Worm (Caenorhabditis elegans) whole organism, mixed stage, embryonic: Measurements from ENCODE around the gene slc-25A32.

Experiments used
- M03D4.4 ChIP-seq: sonication (generic microtip); optimal IDR thresholded peaks from 2 replicates; lab custom pipeline; 2017; ENCODE audit warnings: mild to moderate bottlenecking, missing genetic modification characterization, missing compliant biosample characterization
- bed-3 ChIP-seq: fragments of 200-800 bp; sonication (Bioruptor generic); optimal IDR thresholded peaks from 3 replicates; lab custom pipeline; 2018; ENCODE audit warnings: mild to moderate bottlenecking, missing genetic modification characterization, moderate library complexity, missing compliant biosample characterization
- blmp-1 ChIP-seq: fragments of 150-350 bp; optimal IDR thresholded peaks from 2 replicates; lab custom pipeline; 2014; ENCODE audit warnings: missing biosample characterization, missing genetic modification characterization
- ceh-39 ChIP-seq: fragments of 150-350 bp; optimal IDR thresholded peaks from 2 replicates; lab custom pipeline; 2014; ENCODE audit warnings: missing biosample characterization, missing genetic modification characterization
- ceh-43 ChIP-seq: fragments of 200-800 bp; sonication (Bioruptor generic); optimal IDR thresholded peaks from 2 replicates; lab custom pipeline; 2018; ENCODE audit warnings: mild to moderate bottlenecking, missing genetic modification characterization, moderate library complexity, missing compliant biosample characterization
- ceh-83 ChIP-seq: fragments of 200-800 bp; sonication (Bioruptor generic); optimal IDR thresholded peaks from 2 replicates; lab custom pipeline; 2018; ENCODE audit warnings: mild to moderate bottlenecking, missing genetic modification characterization, missing compliant biosample characterization
- ces-1 ChIP-seq: fragments of 150-350 bp; optimal IDR thresholded peaks from 2 replicates; lab custom pipeline; 2014; ENCODE audit warnings: missing biosample characterization, missing genetic modification reagents, missing genetic modification characterization
- cnd-1 ChIP-seq: fragments of 200-800 bp; sonication (Bioruptor generic); optimal IDR thresholded peaks from 2 replicates; lab custom pipeline; 2018; ENCODE audit warnings: mild to moderate bottlenecking, missing genetic modification characterization, missing compliant biosample characterization
- drap-1 ChIP-seq: fragments of 200-800 bp; sonication (Bioruptor generic); optimal IDR thresholded peaks from 3 replicates; lab custom pipeline; 2018; ENCODE audit warnings: mild to moderate bottlenecking, missing genetic modification characterization, missing compliant biosample characterization
- elt-1 ChIP-seq: sonication (generic microtip); optimal IDR thresholded peaks from 2 replicates; lab custom pipeline; 2017; ENCODE audit warnings: missing genetic modification characterization, mild to moderate bottlenecking, missing compliant biosample characterization, antibody characterized with exemption, moderate library complexity, borderline replicate concordance; ENCODE audit not compliant: insufficient read depth
- elt-3 ChIP-seq: fragments of 150-350 bp; optimal IDR thresholded peaks from 2 replicates; lab custom pipeline; 2014; ENCODE audit warnings: missing biosample characterization, missing genetic modification characterization
- flh-1 ChIP-seq: fragments of 200-800 bp; sonication (Bioruptor generic); optimal IDR thresholded peaks from 2 replicates; lab custom pipeline; 2018; ENCODE audit warnings: mild to moderate bottlenecking, missing genetic modification characterization, moderate library complexity, missing compliant biosample characterization
- ham-2 ChIP-seq: fragments of 200-800 bp; sonication (Bioruptor generic); optimal IDR thresholded peaks from 2 replicates; lab custom pipeline; 2018; ENCODE audit warnings: mild to moderate bottlenecking, missing genetic modification characterization, missing compliant biosample characterization
- hlh-1 ChIP-seq: fragments of 150-350 bp; optimal IDR thresholded peaks from 2 replicates; lab custom pipeline; 2014; ENCODE audit warnings: missing biosample characterization, missing genetic modification reagents, missing genetic modification characterization
- lin-13 ChIP-seq: fragments of 150-350 bp; optimal IDR thresholded peaks from 2 replicates; lab custom pipeline; 2014; ENCODE audit warnings: missing biosample characterization, missing genetic modification characterization
- lsy-2 ChIP-seq: fragments of 150-350 bp; optimal IDR thresholded peaks from 2 replicates; lab custom pipeline; 2014; ENCODE audit warnings: missing biosample characterization, missing genetic modification characterization
- mab-5 ChIP-seq: fragments of 150-350 bp; optimal IDR thresholded peaks from 2 replicates; lab custom pipeline; 2014; ENCODE audit warnings: missing biosample characterization, missing genetic modification characterization
- mep-1 ChIP-seq: fragments of 150-350 bp; optimal IDR thresholded peaks from 2 replicates; lab custom pipeline; 2017; ENCODE audit warnings: missing biosample characterization, missing genetic modification reagents, missing genetic modification characterization, inconsistent platforms
- mls-2 ChIP-seq: sonication (generic microtip); optimal IDR thresholded peaks from 2 replicates; lab custom pipeline; 2016; ENCODE audit warnings: mild to moderate bottlenecking, missing genetic modification characterization, moderate library complexity, missing compliant biosample characterization
- nhr-12 ChIP-seq: fragments of 150-350 bp; optimal IDR thresholded peaks from 2 replicates; lab custom pipeline; 2014; ENCODE audit warnings: missing biosample characterization, missing genetic modification characterization
- nhr-2 ChIP-seq: fragments of 150-350 bp; optimal IDR thresholded peaks from 2 replicates; lab custom pipeline; 2014; ENCODE audit warnings: missing biosample characterization, missing genetic modification characterization
- nhr-237 ChIP-seq: fragments of 150-350 bp; optimal IDR thresholded peaks from 2 replicates; lab custom pipeline; 2014; ENCODE audit warnings: missing biosample characterization, missing genetic modification characterization
- nhr-28 ChIP-seq: fragments of 150-350 bp; optimal IDR thresholded peaks from 2 replicates; lab custom pipeline; 2014; ENCODE audit warnings: missing biosample characterization, missing genetic modification characterization
- nhr-76 ChIP-seq: sonication (generic microtip); optimal IDR thresholded peaks from 2 replicates; lab custom pipeline; 2017; ENCODE audit warnings: missing biosample characterization, missing genetic modification characterization
- pha-4 ChIP-seq: fragments of 150-350 bp; optimal IDR thresholded peaks from 2 replicates; lab custom pipeline; 2018; ENCODE audit warnings: missing biosample characterization, missing genetic modification reagents, missing genetic modification characterization
- sem-2 ChIP-seq: fragments of 200-800 bp; sonication (Bioruptor generic); optimal IDR thresholded peaks from 2 replicates; lab custom pipeline; 2018; ENCODE audit warnings: mild to moderate bottlenecking, missing genetic modification characterization, missing compliant biosample characterization
- snpc-4 ChIP-seq: fragments of 150-350 bp; optimal IDR thresholded peaks from 2 replicates; lab custom pipeline; 2014; ENCODE audit warnings: missing biosample characterization, missing genetic modification characterization
- sptf-1 ChIP-seq: sonication (generic microtip); optimal IDR thresholded peaks from 2 replicates; lab custom pipeline; 2017; ENCODE audit warnings: mild to moderate bottlenecking, missing genetic modification characterization, moderate library complexity, missing compliant biosample characterization
- tbx-8 ChIP-seq: fragments of 200-800 bp; sonication (Bioruptor generic); optimal IDR thresholded peaks from 2 replicates; lab custom pipeline; 2018; ENCODE audit warnings: mild to moderate bottlenecking, missing genetic modification characterization, moderate library complexity, missing compliant biosample characterization
- unc-120 ChIP-seq: sonication (generic microtip); optimal IDR thresholded peaks from 2 replicates; lab custom pipeline; 2017; ENCODE audit warnings: missing genetic modification characterization, missing compliant biosample characterization; ENCODE audit not compliant: poor library complexity, severe bottlenecking
- unc-39 ChIP-seq: fragments of 150-350 bp; optimal IDR thresholded peaks from 2 replicates; lab custom pipeline; 2014; ENCODE audit warnings: missing biosample characterization, missing genetic modification characterization
- unc-62 ChIP-seq: fragments of 150-350 bp; optimal IDR thresholded peaks from 2 replicates; lab custom pipeline; 2014; ENCODE audit warnings: missing biosample characterization, missing genetic modification reagents, missing genetic modification characterization
- zip-8 ChIP-seq: fragments of 150-350 bp; optimal IDR thresholded peaks from 2 replicates; lab custom pipeline; 2014; ENCODE audit warnings: missing biosample characterization, missing genetic modification characterization
- ztf-11 ChIP-seq: fragments of 150-350 bp; optimal IDR thresholded peaks from 2 replicates; lab custom pipeline; 2014; ENCODE audit warnings: missing biosample characterization, missing genetic modification characterization

Gene slc-25A32

ce11 chrII:8312012-8312411, 35.9 kb downstream of the slc-25A32 start:
- TF ChIP-seq ces-1 (GFP tag; lab: Kevin White, UChicago) = peak; percentile 64
- no peak for TF ChIP-seq hlh-1 (tag; lab: Kevin White, UChicago)
- no peak for TF ChIP-seq snpc-4

ce11 chrII:8314768-8315167, 38.7 kb downstream of the slc-25A32 start:
- TF ChIP-seq ham-2 (GFP tag; lab: Kevin White, UChicago) (no peak), nhr-237 (tag; lab: Kevin White, UChicago) (no peak), snpc-4 (no peak), ztf-11 (no peak), hlh-1 (tag; lab: Kevin White, UChicago) (no peak), pha-4 (no peak), drap-1 (GFP tag; lab: Kevin White, UChicago) (no peak), nhr-2 (tag; lab: Kevin White, UChicago) (no peak), M03D4.4 (tag; lab: Kevin White, UChicago) (no peak), nhr-28 (tag; lab: Kevin White, UChicago) (no peak), sem-2 (GFP tag; lab: Kevin White, UChicago) (no peak), ceh-83 (no peak), lsy-2 (tag; lab: Kevin White, UChicago) (no peak), unc-62 (no peak), sptf-1 (no peak), mab-5 (no peak), flh-1 (no peak), mls-2 (tag; lab: Kevin White, UChicago) (no peak), bed-3 (no peak), unc-39 (no peak)

- no peak for TF ChIP-seq nhr-2 (tag; lab: Kevin White, UChicago)
- TF ChIP-seq elt-1 = no peak
- no peak for TF ChIP-seq blmp-1 (tag; lab: Kevin White, UChicago)
- TF ChIP-seq unc-120 (tag; lab: Kevin White, UChicago) = no peak
- no peak for TF ChIP-seq sptf-1
- no peak for TF ChIP-seq M03D4.4 (tag; lab: Kevin White, UChicago)
- no peak for TF ChIP-seq lin-13 (tag; lab: Kevin White, UChicago)
- TF ChIP-seq ham-2 (GFP tag; lab: Kevin White, UChicago) = no peak
- TF ChIP-seq tbx-8 (GFP tag; lab: Kevin White, UChicago) = no peak
- TF ChIP-seq cnd-1 = no peak
- TF ChIP-seq nhr-12 = no peak
- no peak for TF ChIP-seq pha-4
- TF ChIP-seq mep-1 (tag; lab: Kevin White, UChicago) = no peak
- TF ChIP-seq zip-8 (tag; lab: Kevin White, UChicago) = no peak
- TF ChIP-seq mab-5 = no peak
- TF ChIP-seq elt-3 = no peak
- no peak for TF ChIP-seq nhr-237 (tag; lab: Kevin White, UChicago)
- TF ChIP-seq ces-1 (GFP tag; lab: Kevin White, UChicago) = no peak
These were observed 40.6 kb downstream of the slc-25A32 start for ce11 chrII:8316701-8317100.

- TF ChIP-seq nhr-12 (no peak), pha-4 (no peak), sptf-1 (no peak), ces-1 (GFP tag; lab: Kevin White, UChicago) (no peak), nhr-237 (tag; lab: Kevin White, UChicago) (no peak), ham-2 (GFP tag; lab: Kevin White, UChicago) (no peak), drap-1 (GFP tag; lab: Kevin White, UChicago) (no peak), nhr-2 (tag; lab: Kevin White, UChicago) (no peak)
These were observed 45.1 kb downstream of the slc-25A32 start, which contains the start of gene shw-1 for ce11 chrII:8321244-8321643. Gene shw-1 (minus strand): TSS chrII:8321471.

ce11 chrII:8325002-8325539, 49.0 kb downstream of the slc-25A32 start, which contains the start of the genes ran-3 and C26D10.3:
Gene ran-3 (minus strand): TSS chrII:8325052.
Gene C26D10.3 (plus strand): TSS chrII:8325386.
- TF ChIP-seq mab-5 = no peak
- TF ChIP-seq zip-8 (tag; lab: Kevin White, UChicago) = no peak
- peak; percentile 43 for TF ChIP-seq ztf-11
- no peak for TF ChIP-seq unc-120 (tag; lab: Kevin White, UChicago)
- TF ChIP-seq mep-1 (tag; lab: Kevin White, UChicago) = no peak
- no peak for TF ChIP-seq elt-3
- no peak for TF ChIP-seq nhr-76 (tag; lab: Kevin White, UChicago)
- TF ChIP-seq lin-13 (tag; lab: Kevin White, UChicago) = peak; percentile 37
- TF ChIP-seq sptf-1 = peak; percentile 66
- peak; percentile 29 for TF ChIP-seq lsy-2 (tag; lab: Kevin White, UChicago)
- TF ChIP-seq snpc-4 = no peak
- peak; percentile 29 for TF ChIP-seq ces-1 (GFP tag; lab: Kevin White, UChicago)
- TF ChIP-seq drap-1 (GFP tag; lab: Kevin White, UChicago) = peak; percentile 43
- TF ChIP-seq nhr-2 (tag; lab: Kevin White, UChicago) = peak; percentile 6
- peak; percentile 55 for TF ChIP-seq pha-4
- TF ChIP-seq tbx-8 (GFP tag; lab: Kevin White, UChicago) = peak; percentile 19
- TF ChIP-seq cnd-1 = peak; percentile 40
- TF ChIP-seq mls-2 (tag; lab: Kevin White, UChicago) = peak; percentile 24
- TF ChIP-seq ceh-83 = no peak
- TF ChIP-seq nhr-28 (tag; lab: Kevin White, UChicago) = no peak
- peak; percentile 8 for TF ChIP-seq ceh-43
- peak; percentile 42 for TF ChIP-seq nhr-12
- TF ChIP-seq hlh-1 (tag; lab: Kevin White, UChicago) = peak; percentile 64
- no peak for TF ChIP-seq blmp-1 (tag; lab: Kevin White, UChicago)
- TF ChIP-seq ceh-39 (tag; lab: Kevin White, UChicago) = no peak
- TF ChIP-seq ham-2 (GFP tag; lab: Kevin White, UChicago) = no peak
- peak; percentile 40 for TF ChIP-seq M03D4.4 (tag; lab: Kevin White, UChicago)
- no peak for TF ChIP-seq unc-39
- peak; percentile 38 for TF ChIP-seq bed-3
